Worm (Caenorhabditis elegans) whole organism, L3 larva: ENCODE data around the gene dpr-1.

Experiments
- ZK546.5 ChIP-seq: sonication (generic microtip); optimal IDR thresholded peaks from 2 replicates; lab custom pipeline; 2017; ENCODE audit warnings: missing biosample characterization, missing genetic modification characterization
- aly-2 ChIP-seq: fragments of 150-350 bp; optimal IDR thresholded peaks from 2 replicates; lab custom pipeline; 2014; ENCODE audit warnings: missing biosample characterization, missing genetic modification characterization
- ama-1 ChIP-seq: fragments of 150-350 bp; optimal IDR thresholded peaks from 2 replicates; lab custom pipeline; 2018
- ceh-16 ChIP-seq: sonication (generic microtip); optimal IDR thresholded peaks from 2 replicates; lab custom pipeline; 2017; ENCODE audit warnings: missing biosample characterization, missing genetic modification characterization
- ceh-82 ChIP-seq: fragments of 150-350 bp; optimal IDR thresholded peaks from 2 replicates; lab custom pipeline; 2014; ENCODE audit warnings: missing biosample characterization, missing genetic modification characterization
- egl-27 ChIP-seq: sonication (generic microtip); optimal IDR thresholded peaks from 4 replicates; lab custom pipeline; 2017; ENCODE audit warnings: missing biosample characterization, missing genetic modification reagents, missing genetic modification characterization
- egl-5 ChIP-seq: fragments of 150-350 bp; optimal IDR thresholded peaks from 2 replicates; lab custom pipeline; 2017; ENCODE audit warnings: missing biosample characterization, missing genetic modification reagents, missing genetic modification characterization, inconsistent platforms
- elt-1 ChIP-seq: fragments of 150-350 bp; optimal IDR thresholded peaks from 2 replicates; lab custom pipeline; 2014; ENCODE audit warnings: missing biosample characterization, missing genetic modification characterization
- elt-2 ChIP-seq: sonication (generic microtip); optimal IDR thresholded peaks from 2 replicates; lab custom pipeline; 2016; ENCODE audit warnings: missing genetic modification reagents, mild to moderate bottlenecking, missing genetic modification characterization, missing compliant biosample characterization
- elt-3 ChIP-seq, 3 experiments: fragments of 150-350 bp in 1 of 3; sonication (generic microtip) in 2 of 3; optimal IDR thresholded peaks; 2 replicates in 2 of 3; 4 replicates in 1 of 3; lab custom pipeline; 2014 to 2017; ENCODE audit warnings: missing biosample characterization in 3 of 3, missing genetic modification characterization in 3 of 3
- eor-1 ChIP-seq, 2 experiments: fragments of 150-350 bp; optimal IDR thresholded peaks; 2 replicates each; lab custom pipeline; 2014 to 2018; ENCODE audit warnings: missing biosample characterization in 2 of 2, missing genetic modification characterization in 2 of 2
- fkh-10 ChIP-seq: sonication (generic microtip); optimal IDR thresholded peaks from 2 replicates; lab custom pipeline; 2017; ENCODE audit warnings: missing biosample characterization, missing genetic modification reagents, missing genetic modification characterization
- fkh-2 ChIP-seq: fragments of 150-350 bp; optimal IDR thresholded peaks from 2 replicates; lab custom pipeline; 2014; ENCODE audit warnings: missing biosample characterization, missing genetic modification reagents, missing genetic modification characterization
- fos-1 ChIP-seq: fragments of 150-350 bp; optimal IDR thresholded peaks from 2 replicates; lab custom pipeline; 2014; ENCODE audit warnings: missing biosample characterization, missing genetic modification characterization
- hmg-11 ChIP-seq: sonication (generic microtip); optimal IDR thresholded peaks from 2 replicates; lab custom pipeline; 2016; ENCODE audit warnings: missing genetic modification characterization, missing compliant biosample characterization
- jun-1 ChIP-seq: fragments of 150-350 bp; optimal IDR thresholded peaks from 2 replicates; lab custom pipeline; 2014; ENCODE audit warnings: missing biosample characterization, missing genetic modification reagents, missing genetic modification characterization
- lin-39 ChIP-seq: fragments of 150-350 bp; optimal IDR thresholded peaks from 2 replicates; lab custom pipeline; 2018; ENCODE audit warnings: missing biosample characterization, missing genetic modification reagents, missing genetic modification characterization
- lsy-12 ChIP-seq: sonication (generic microtip); optimal IDR thresholded peaks from 2 replicates; lab custom pipeline; 2016; ENCODE audit warnings: mild to moderate bottlenecking, missing genetic modification characterization, missing compliant biosample characterization
- mdl-1 ChIP-seq: fragments of 150-350 bp; optimal IDR thresholded peaks from 2 replicates; lab custom pipeline; 2014; ENCODE audit warnings: missing biosample characterization, missing genetic modification characterization
- mml-1 ChIP-seq: fragments of 150-350 bp; sonication (generic microtip); optimal IDR thresholded peaks from 3 replicates; lab custom pipeline; 2014; ENCODE audit warnings: missing biosample characterization, missing genetic modification characterization
- nfya-1 ChIP-seq: sonication (generic microtip); optimal IDR thresholded peaks from 2 replicates; lab custom pipeline; 2017; ENCODE audit warnings: missing genetic modification characterization, mild to moderate bottlenecking, missing compliant biosample characterization, antibody characterized with exemption, moderate library complexity; ENCODE audit not compliant: insufficient read depth
- nhr-12 ChIP-seq: fragments of 150-350 bp; optimal IDR thresholded peaks from 2 replicates; lab custom pipeline; 2014; ENCODE audit warnings: missing biosample characterization, missing genetic modification characterization
- nhr-23 ChIP-seq: fragments of 150-350 bp; optimal IDR thresholded peaks from 2 replicates; lab custom pipeline; 2014; ENCODE audit warnings: missing biosample characterization, missing genetic modification reagents, missing genetic modification characterization
- nhr-237 ChIP-seq: fragments of 150-350 bp; optimal IDR thresholded peaks from 2 replicates; lab custom pipeline; 2014; ENCODE audit warnings: missing biosample characterization, missing genetic modification characterization
- nhr-25 ChIP-seq: sonication (generic microtip); optimal IDR thresholded peaks from 2 replicates; lab custom pipeline; 2017; ENCODE audit warnings: missing biosample characterization, missing genetic modification characterization
- nhr-28 ChIP-seq: fragments of 150-350 bp; optimal IDR thresholded peaks from 2 replicates; lab custom pipeline; 2014; ENCODE audit warnings: missing biosample characterization, missing genetic modification characterization
- nhr-43 ChIP-seq: sonication (generic microtip); optimal IDR thresholded peaks from 2 replicates; lab custom pipeline; 2016; ENCODE audit warnings: mild to moderate bottlenecking, missing genetic modification characterization, missing compliant biosample characterization; ENCODE audit not compliant: poor library complexity, severe bottlenecking
- nhr-67 ChIP-seq: fragments of 150-350 bp; optimal IDR thresholded peaks from 2 replicates; lab custom pipeline; 2014; ENCODE audit warnings: missing biosample characterization, missing genetic modification characterization
- nhr-77 ChIP-seq: fragments of 150-350 bp; optimal IDR thresholded peaks from 2 replicates; lab custom pipeline; 2014; ENCODE audit warnings: missing biosample characterization, missing genetic modification characterization
- pha-4 ChIP-seq: fragments of 150-350 bp; optimal IDR thresholded peaks from 2 replicates; lab custom pipeline; 2014; ENCODE audit warnings: missing biosample characterization, missing genetic modification reagents, missing genetic modification characterization
- pqm-1 ChIP-seq: fragments of 150-350 bp; optimal IDR thresholded peaks from 2 replicates; lab custom pipeline; 2017; ENCODE audit warnings: missing biosample characterization, missing genetic modification characterization, inconsistent platforms
- sea-2 ChIP-seq: fragments of 150-350 bp; sonication (generic microtip); optimal IDR thresholded peaks from 4 replicates; lab custom pipeline; 2014; ENCODE audit warnings: missing biosample characterization, missing genetic modification reagents, missing genetic modification characterization
- snpc-4 ChIP-seq: fragments of 150-350 bp; optimal IDR thresholded peaks from 2 replicates; lab custom pipeline; 2014; ENCODE audit warnings: missing biosample characterization, missing genetic modification characterization
- tbx-2 ChIP-seq: sonication (generic microtip); optimal IDR thresholded peaks from 2 replicates; lab custom pipeline; 2016; ENCODE audit warnings: mild to moderate bottlenecking, missing genetic modification characterization, missing compliant biosample characterization
- unc-39 ChIP-seq: sonication (generic microtip); optimal IDR thresholded peaks from 4 replicates; lab custom pipeline; 2017; ENCODE audit warnings: missing biosample characterization, missing genetic modification characterization
- unc-62 ChIP-seq: fragments of 150-350 bp; sonication (generic microtip); optimal IDR thresholded peaks from 4 replicates; lab custom pipeline; 2014; ENCODE audit warnings: missing biosample characterization, missing genetic modification reagents, missing genetic modification characterization
- zag-1 ChIP-seq: fragments of 150-350 bp; optimal IDR thresholded peaks from 2 replicates; lab custom pipeline; 2014; ENCODE audit warnings: missing biosample characterization, missing genetic modification characterization
- ztf-11 ChIP-seq: fragments of 150-350 bp; optimal IDR thresholded peaks from 2 replicates; lab custom pipeline; 2014; ENCODE audit warnings: missing biosample characterization, missing genetic modification characterization
- ztf-4 ChIP-seq: fragments of 150-350 bp; optimal IDR thresholded peaks from 2 replicates; lab custom pipeline; 2014; ENCODE audit warnings: missing biosample characterization, missing genetic modification characterization

dpr-1 gene

ce11 chrV:13909400-13909799, 32.6 kb downstream of the dpr-1 start, which contains the start of gene C06B3.7 (continued):
- no peak for TF ChIP-seq egl-27 (tag; lab: Kevin White, UChicago)
- TF ChIP-seq nhr-28 (tag; lab: Kevin White, UChicago), result no peak
- no peak for TF ChIP-seq fos-1 (tag; lab: Kevin White, UChicago)
- TF ChIP-seq unc-39, result no peak
- peak in 1 of 3 experiments; percentile 23 for TF ChIP-seq elt-3 (tag; optimal IDR thresholded peaks at IDR 0.05; lab: Kevin White, UChicago)
- no peak for TF ChIP-seq zag-1 (tag; lab: Kevin White, UChicago)
- peak; percentile 95 for TF ChIP-seq pqm-1 (tag; lab: Kevin White, UChicago)
- peak; percentile 16 for TF ChIP-seq lsy-12 (tag; lab: Kevin White, UChicago)
- no peak for TF ChIP-seq eor-1 (tag; optimal IDR thresholded peaks at IDR 0.05; lab: Kevin White, UChicago)
- TF ChIP-seq ceh-82 (tag; lab: Kevin White, UChicago), result no peak

- TF ChIP-seq ceh-16, result no peak
- TF ChIP-seq nhr-43 (tag; lab: Kevin White, UChicago), result no peak
- TF ChIP-seq nhr-77 (tag; lab: Kevin White, UChicago), result no peak
- TF ChIP-seq fkh-10 (GFP tag; lab: Kevin White, UChicago), result no peak
- no peak for TF ChIP-seq egl-5 (tag; lab: Kevin White, UChicago)
- TF ChIP-seq fkh-2 (tag; lab: Kevin White, UChicago), result no peak
- TF ChIP-seq elt-2, result no peak
- no peak for TF ChIP-seq sea-2 (GFP tag; lab: Kevin White, UChicago)
- no peak for TF ChIP-seq snpc-4 (tag; lab: Kevin White, UChicago)
- no peak for TF ChIP-seq nhr-67 (tag; lab: Kevin White, UChicago)
- no peak for TF ChIP-seq hmg-11
- no peak for TF ChIP-seq pha-4
- TF ChIP-seq egl-27 (tag; lab: Kevin White, UChicago), result no peak
- TF ChIP-seq eor-1 (tag; optimal IDR thresholded peaks at IDR 0.05; lab: Kevin White, UChicago), result no peak
- no peak for TF ChIP-seq jun-1 (tag; lab: Kevin White, UChicago)
- no peak for TF ChIP-seq ceh-82 (tag; lab: Kevin White, UChicago)
- TF ChIP-seq ztf-4 (tag; lab: Kevin White, UChicago), result no peak
- no peak for TF ChIP-seq mdl-1 (tag; lab: Kevin White, UChicago)
- no peak for TF ChIP-seq lin-39
Measured at ce11 chrV:13908916-13909176, 33.1 kb downstream of the dpr-1 start, which contains the start of gene C06B3.6. TSS of gene C06B3.6 (minus strand) at chrV:13908967.

DNA sequence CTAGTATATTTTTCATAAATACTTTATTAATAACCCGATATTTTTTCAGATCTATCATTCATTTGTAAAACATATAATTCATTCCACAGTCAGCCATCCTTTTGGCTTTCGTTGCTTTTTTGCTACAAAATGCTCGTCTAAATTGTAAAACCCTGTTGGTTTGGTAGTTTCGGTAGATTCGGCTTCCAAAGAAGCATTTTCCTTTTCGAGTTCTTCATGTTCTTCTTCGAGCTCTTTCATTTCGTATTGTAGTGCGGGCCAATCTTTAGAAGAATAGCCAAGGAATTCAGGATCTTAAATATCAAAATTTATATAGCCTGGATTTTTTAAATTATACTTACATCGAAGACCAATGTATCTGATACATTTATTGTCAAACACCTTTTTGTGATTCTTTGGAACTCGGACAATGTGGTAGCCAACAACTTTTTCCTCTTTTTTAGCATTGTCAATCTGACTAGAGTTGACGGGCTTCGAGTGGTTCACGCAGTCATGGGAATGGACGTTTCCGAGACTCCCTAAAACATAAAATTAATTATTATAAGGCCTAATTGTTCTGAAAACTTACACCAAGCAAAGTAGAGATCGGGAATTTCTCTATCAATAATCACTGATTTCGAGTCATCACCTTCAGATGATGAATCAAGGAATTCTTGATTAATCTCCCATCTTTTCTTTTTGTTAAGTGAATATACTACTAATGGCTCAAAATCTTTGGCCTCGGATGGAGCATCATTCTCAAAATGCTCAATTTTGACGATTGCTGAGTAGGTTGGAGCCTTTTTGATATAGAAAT, 33.7 kb downstream of the dpr-1 start:
- no peak for TF ChIP-seq pha-4
- no peak for TF ChIP-seq ztf-11 (tag; lab: Kevin White, UChicago)
- TF ChIP-seq fkh-2 (tag; lab: Kevin White, UChicago), result no peak
- no peak for TF ChIP-seq eor-1 (tag; optimal IDR thresholded peaks at IDR 0.05; lab: Kevin White, UChicago)
- peak; percentile 65 for TF ChIP-seq nhr-43 (tag; lab: Kevin White, UChicago)
- no peak for TF ChIP-seq aly-2
- no peak for TF ChIP-seq egl-5 (tag; lab: Kevin White, UChicago)
- TF ChIP-seq lsy-12 (tag; lab: Kevin White, UChicago), result no peak
- no peak for TF ChIP-seq mml-1 (tag; lab: Kevin White, UChicago)
- TF ChIP-seq nhr-237 (tag; lab: Kevin White, UChicago), result no peak
- peak; percentile 12 for TF ChIP-seq nfya-1 (tag; lab: Kevin White, UChicago)
- peak; percentile 24 for TF ChIP-seq ztf-4 (tag; lab: Kevin White, UChicago)
- peak; percentile 87 for TF ChIP-seq ama-1 (lab: Kevin White, UChicago)
- TF ChIP-seq snpc-4 (tag; lab: Kevin White, UChicago), result no peak

DNA sequence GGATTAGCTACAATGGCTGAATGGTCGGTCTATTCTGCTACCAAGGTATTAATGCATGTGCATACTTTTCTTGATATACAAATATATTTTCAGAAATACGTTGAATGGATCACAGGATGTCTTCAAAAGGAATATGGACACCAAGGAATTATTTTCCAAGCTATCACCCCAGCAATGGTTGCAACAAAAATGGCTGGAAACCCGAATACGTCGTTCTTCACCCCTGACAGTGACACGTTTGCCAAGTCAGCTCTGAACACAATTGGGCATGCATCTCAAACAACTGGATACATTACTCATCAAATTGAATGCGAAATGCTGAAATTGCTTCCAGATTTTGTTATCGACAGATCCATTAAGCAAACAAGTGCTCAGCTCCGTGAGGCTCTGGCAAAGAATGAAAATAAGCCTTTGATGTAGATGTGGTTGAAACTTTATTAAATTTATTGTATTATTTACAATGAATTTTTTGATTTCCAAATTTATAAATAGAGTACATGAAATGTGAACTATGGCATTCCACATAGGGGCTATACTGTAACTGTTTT, 34.4 kb downstream of the dpr-1 start:
- TF ChIP-seq lin-39, result no peak
- TF ChIP-seq ztf-4 (tag; lab: Kevin White, UChicago), result no peak
- TF ChIP-seq zag-1 (tag; lab: Kevin White, UChicago), result no peak
- peak; percentile 98 for TF ChIP-seq ama-1 (lab: Kevin White, UChicago)
- TF ChIP-seq ceh-82 (tag; lab: Kevin White, UChicago), result no peak
- TF ChIP-seq nhr-28 (tag; lab: Kevin White, UChicago), result no peak
- peak; percentile 27 for TF ChIP-seq lsy-12 (tag; lab: Kevin White, UChicago)
- TF ChIP-seq nhr-23, result no peak
- TF ChIP-seq unc-62 (GFP tag; lab: Kevin White, UChicago), result no peak
- TF ChIP-seq tbx-2, result no peak
- peak; percentile 0 for TF ChIP-seq nhr-25 (tag; lab: Kevin White, UChicago)
- TF ChIP-seq elt-2, result peak; percentile 42
- no peak for TF ChIP-seq nhr-12
- peak; percentile 78 for TF ChIP-seq nhr-43 (tag; lab: Kevin White, UChicago)
- no peak for TF ChIP-seq elt-1 (tag; lab: Kevin White, UChicago)
- TF ChIP-seq ZK546.5, result no peak
- peak; percentile 3 for TF ChIP-seq pha-4
- peak; percentile 72 for TF ChIP-seq jun-1 (tag; lab: Kevin White, UChicago)
- TF ChIP-seq, all 47 proteins: peak for 7
